Worm (Caenorhabditis elegans) whole organism, young adult: Measurements from ENCODE around the gene F56F10.2.

ENCODE experiments used
- dox-1 ChIP-seq: fragments of 200-800 bp; sonication (Bioruptor generic); IDR thresholded peaks from 2 replicates; pipeline ENCODE4 v1.3.6; 2022; ENCODE audit warnings: missing genetic modification reagents, missing genetic modification characterization, missing compliant biosample characterization
- let-526 ChIP-seq: fragments of 200-800 bp; sonication (Bioruptor generic); IDR thresholded peaks from 2 replicates; pipeline ENCODE4 v1.3.6; 2022; ENCODE audit warnings: missing genetic modification reagents, missing genetic modification characterization, missing compliant biosample characterization
- mxl-1 ChIP-seq: sonication (generic microtip); optimal IDR thresholded peaks from 2 replicates; lab custom pipeline; 2016; ENCODE audit warnings: missing genetic modification characterization, missing compliant biosample characterization

- TF ChIP-seq let-526 (GFP tag; lab: Robert Waterston, UW) = no peak
- no peak for TF ChIP-seq mxl-1
- TF ChIP-seq dox-1 (GFP tag; lab: Robert Waterston, UW) = no peak
These were observed 1.8 kb upstream of the F56F10.2 start for ce11 chrX:857658-858057.
